Fruit fly (Drosophila melanogaster): ENCODE data around the gene CG31457.
A peak's percentile ranks its signal among the peaks of the same experiment; 100 is the strongest.

Gene CG31457

dm6 chr3R:23138992-23139633 is 11.3 kb upstream of the CG31457 start (continued):
- peak; percentile 21 for TF ChIP-seq CG6854 (GFP tag; optimal IDR thresholded peaks at IDR 0.05)
- TF ChIP-seq CG1792 (GFP tag; optimal IDR thresholded peaks at IDR 0.05) = no peak
- TF ChIP-seq CG11398 (GFP tag; optimal IDR thresholded peaks at IDR 0.05) = no peak
- no peak for TF ChIP-seq CG8765 (GFP tag; IDR thresholded peaks at IDR 0.05)
- TF ChIP-seq CG10431 (GFP tag; optimal IDR thresholded peaks at IDR 0.05) = no peak
- no peak for TF ChIP-seq sisA (GFP tag; IDR thresholded peaks at IDR 0.05)
- TF ChIP-seq CG7987 (GFP tag; optimal IDR thresholded peaks at IDR 0.05) = no peak
- no peak for TF ChIP-seq pros (GFP tag; optimal IDR thresholded peaks at IDR 0.05)
- TF ChIP-seq Ets97D (GFP tag; optimal IDR thresholded peaks at IDR 0.05) = no peak
- no peak for TF ChIP-seq corto (GFP tag; optimal IDR thresholded peaks at IDR 0.05)
- TF ChIP-seq Scr (GFP tag; IDR thresholded peaks at IDR 0.05; ENCODE audit: partially characterized antibody) = no peak
- no peak for TF ChIP-seq Doc2 (GFP tag; IDR thresholded peaks at IDR 0.05)
- no peak for TF ChIP-seq Kr (GFP tag; optimal IDR thresholded peaks at IDR 0.05)
- peak; percentile 10 for TF ChIP-seq CG7839 (tag; optimal IDR thresholded peaks at IDR 0.05)
- TF ChIP-seq Dek (tag; optimal IDR thresholded peaks at IDR 0.05) = no peak
- TF ChIP-seq Dbx (GFP tag; IDR thresholded peaks at IDR 0.05) = no peak
- TF ChIP-seq MBD-R2 (GFP tag; IDR thresholded peaks at IDR 0.05) = no peak
- TF ChIP-seq CG11695 (GFP tag; IDR thresholded peaks at IDR 0.05) = no peak
- TF ChIP-seq CG31224 (GFP tag; IDR thresholded peaks at IDR 0.05) = no peak
- TF ChIP-seq sna (GFP tag; IDR thresholded peaks at IDR 0.05; ENCODE audit: partially characterized antibody) = no peak
- no peak for TF ChIP-seq rib (GFP tag; IDR thresholded peaks at IDR 0.05)
- TF ChIP-seq nerfin-2 (GFP tag; IDR thresholded peaks at IDR 0.05; ENCODE audit: partially characterized antibody) = no peak
- TF ChIP-seq run (tag; optimal IDR thresholded peaks at IDR 0.05) = no peak
- TF ChIP-seq CG34376 (GFP tag; optimal IDR thresholded peaks at IDR 0.05) = peak; percentile 81
- TF ChIP-seq Aef1 (GFP tag; IDR thresholded peaks at IDR 0.05) = no peak
- TF ChIP-seq ato (GFP tag; IDR thresholded peaks at IDR 0.05; ENCODE audit: partially characterized antibody) = no peak
- TF ChIP-seq tup (GFP tag; optimal IDR thresholded peaks at IDR 0.05) = no peak
- peak; percentile 12 for TF ChIP-seq CG8281 (tag; optimal IDR thresholded peaks at IDR 0.05)
- TF ChIP-seq CG10321 (GFP tag; IDR thresholded peaks at IDR 0.05) = no peak
- no peak for TF ChIP-seq Hr39 (optimal IDR thresholded peaks at IDR 0.05)
- TF ChIP-seq Pdp1 (GFP tag; optimal IDR thresholded peaks at IDR 0.05) = peak in 1 of 2 experiments; percentile 6
- no peak for TF ChIP-seq CG5180 (GFP tag; optimal IDR thresholded peaks at IDR 0.05)
- peak; percentile 38 for TF ChIP-seq grau (tag; optimal IDR thresholded peaks at IDR 0.05)
- peak; percentile 93 for TF ChIP-seq sug (tag; optimal IDR thresholded peaks at IDR 0.05)
- no peak for TF ChIP-seq CG10274 (GFP tag; optimal IDR thresholded peaks at IDR 0.05)
- TF ChIP-seq CG15073 (GFP tag; optimal IDR thresholded peaks at IDR 0.05) = no peak
- no peak for TF ChIP-seq jing (GFP tag; optimal IDR thresholded peaks at IDR 0.05)
- TF ChIP-seq lola (GFP tag; optimal IDR thresholded peaks at IDR 0.05) = no peak
- TF ChIP-seq CG7928 (GFP tag; optimal IDR thresholded peaks at IDR 0.05) = no peak
- TF ChIP-seq CG3838 (GFP tag; optimal IDR thresholded peaks at IDR 0.05) = no peak
- peak; percentile 49 for TF ChIP-seq CG10543 (GFP tag; optimal IDR thresholded peaks at IDR 0.05)
- TF ChIP-seq fru (optimal IDR thresholded peaks at IDR 0.05) = no peak
- TF ChIP-seq slbo (GFP tag; IDR thresholded peaks at IDR 0.05) = no peak
- TF ChIP-seq kni (GFP tag; optimal IDR thresholded peaks at IDR 0.05) = no peak
- TF ChIP-seq CG2678 (tag; optimal IDR thresholded peaks at IDR 0.05) = peak; percentile 53
- TF ChIP-seq CG12071 (GFP tag; optimal IDR thresholded peaks at IDR 0.05) = peak; percentile 46
- peak; percentile 43 for TF ChIP-seq PHDP (tag; optimal IDR thresholded peaks at IDR 0.05)
- TF ChIP-seq CG11696 (GFP tag; IDR thresholded peaks at IDR 0.05) = no peak
- peak; percentile 2 for TF ChIP-seq CG12219 (GFP tag; optimal IDR thresholded peaks at IDR 0.05)
- no peak for TF ChIP-seq CG7963 (GFP tag; IDR thresholded peaks at IDR 0.05; ENCODE audit: partially characterized antibody)
